Worm (Caenorhabditis elegans) whole organism, L4 larva: ENCODE measurements around the gene unc-24.

Experiments
- ZK546.5 ChIP-seq, 2 experiments: sonication (generic microtip); optimal IDR thresholded peaks; 2 replicates each; lab custom pipeline; 2017; ENCODE audit warnings: missing biosample characterization in 2 of 2, missing genetic modification characterization in 2 of 2
- arid-1 ChIP-seq: fragments of 200-800 bp; sonication (Bioruptor generic); conservative IDR thresholded peaks from 2 replicates; pipeline ENCODE4 v1.3.6; 2022; ENCODE audit warnings: missing genetic modification reagents, missing genetic modification characterization, missing compliant biosample characterization
- ces-1 ChIP-seq: fragments of 150-350 bp; sonication (generic microtip); optimal IDR thresholded peaks from 4 replicates; lab custom pipeline; 2014; ENCODE audit warnings: missing biosample characterization, missing genetic modification reagents, missing genetic modification characterization
- ctbp-1 ChIP-seq: fragments of 200-800 bp; sonication (Bioruptor generic); IDR thresholded peaks from 2 replicates; pipeline ENCODE4 v1.3.6; 2022; ENCODE audit warnings: missing genetic modification reagents, missing genetic modification characterization, missing compliant biosample characterization
- daf-19 ChIP-seq: fragments of 200-800 bp; sonication (Bioruptor generic); conservative IDR thresholded peaks from 2 replicates; pipeline ENCODE4 v1.3.6; 2022; ENCODE audit warnings: missing genetic modification characterization, missing compliant biosample characterization
- egl-27 ChIP-seq: sonication (generic microtip); optimal IDR thresholded peaks from 3 replicates; lab custom pipeline; 2017; ENCODE audit warnings: missing biosample characterization, missing genetic modification reagents, missing genetic modification characterization
- mep-1 ChIP-seq: fragments of 150-350 bp; sonication (generic microtip); optimal IDR thresholded peaks from 3 replicates; lab custom pipeline; 2014; ENCODE audit warnings: missing biosample characterization, missing genetic modification characterization
- nhr-77 ChIP-seq: fragments of 150-350 bp; optimal IDR thresholded peaks from 2 replicates; lab custom pipeline; 2014; ENCODE audit warnings: missing biosample characterization, missing genetic modification characterization
- unc-62 ChIP-seq, 3 experiments: fragments of 150-350 bp in 1 of 3; sonication (generic microtip); optimal IDR thresholded peaks in 2 of 3; peaks in 1 of 3; 1 replicate in 1 of 3; 2 replicates in 2 of 3; lab custom pipeline; 2014 to 2017; ENCODE audit warnings: missing biosample characterization in 3 of 3, missing genetic modification characterization in 3 of 3, missing genetic modification reagents in 3 of 3, missing genotype in 1 of 3

ce11 chrIV:7987083-7987482, 7.4 kb downstream of the unc-24 start, which contains the start of gene mec-17:
- TF ChIP-seq ctbp-1 (GFP tag; lab: Robert Waterston, UW) (no peak), unc-62 (GFP tag; optimal IDR thresholded peaks at IDR 0.05 in 1 of 2; lab: Kevin White, UChicago) (no peak), unc-62 (tag; optimal IDR thresholded peaks at IDR 0.05; lab: Kevin White, UChicago) (no peak), egl-27 (tag; lab: Kevin White, UChicago) (no peak), arid-1 (GFP tag; lab: Robert Waterston, UW) (no peak), nhr-77 (tag; lab: Kevin White, UChicago) (no peak), daf-19 (GFP tag; lab: Robert Waterston, UW) (no peak), ZK546.5 (tag; optimal IDR thresholded peaks at IDR 0.05; lab: Kevin White, UChicago) (no peak), ces-1 (GFP tag; lab: Kevin White, UChicago) (no peak), mep-1 (tag; lab: Kevin White, UChicago) (no peak)
